Fruit fly (Drosophila melanogaster) whole organism, embryonic: Measurements from ENCODE around the gene cort.

Experiments used
- Blimp-1 ChIP-seq: fragments of 200-800 bp; sonication (Bioruptor generic); optimal IDR thresholded peaks from 3 replicates; lab custom pipeline; 2018; ENCODE audit warnings: missing biosample characterization, missing genetic modification characterization, mild to moderate bottlenecking, moderate library complexity, missing genetic modification reagents
- CG10209 ChIP-seq: fragments of 200-800 bp; sonication (Bioruptor generic); optimal IDR thresholded peaks from 3 replicates; lab custom pipeline; 2017; ENCODE audit warnings: missing biosample characterization, mild to moderate bottlenecking, missing genetic modification characterization, missing genetic modification reagents
- CG10431 ChIP-seq: fragments of 200-800 bp; sonication (Bioruptor generic); optimal IDR thresholded peaks from 3 replicates; lab custom pipeline; 2018; ENCODE audit warnings: missing biosample characterization, mild to moderate bottlenecking, missing genetic modification characterization
- CG10543 ChIP-seq: fragments of 200-800 bp; sonication (Bioruptor generic); optimal IDR thresholded peaks from 3 replicates; lab custom pipeline; 2017; ENCODE audit warnings: missing biosample characterization, mild to moderate bottlenecking, missing genetic modification characterization, moderate library complexity
- CG11398 ChIP-seq: fragments of 200-800 bp; sonication (Bioruptor generic); optimal IDR thresholded peaks from 2 replicates; lab custom pipeline; 2016; ENCODE audit warnings: missing biosample characterization, missing genetic modification characterization
- CG12391 ChIP-seq: fragments of 200-800 bp; sonication (Bioruptor generic); optimal IDR thresholded peaks from 3 replicates; lab custom pipeline; 2018; ENCODE audit warnings: missing biosample characterization, mild to moderate bottlenecking, missing genetic modification characterization, moderate library complexity
- CG13424 ChIP-seq: fragments of 200-800 bp; sonication (Bioruptor generic); optimal IDR thresholded peaks from 2 replicates; lab custom pipeline; 2019; ENCODE audit warnings: missing biosample characterization, mild to moderate bottlenecking, missing genetic modification characterization, moderate library complexity
- CG15479 ChIP-seq: fragments of 200-800 bp; sonication (Bioruptor generic); optimal IDR thresholded peaks from 3 replicates; lab custom pipeline; 2019; ENCODE audit warnings: missing biosample characterization, mild to moderate bottlenecking, missing genetic modification characterization, moderate library complexity
- CG2120 ChIP-seq: fragments of 200-800 bp; sonication (Bioruptor generic); optimal IDR thresholded peaks from 3 replicates; lab custom pipeline; 2016; ENCODE audit warnings: missing biosample characterization, missing genetic modification characterization
- CG31388 ChIP-seq: fragments of 200-800 bp; sonication (Bioruptor generic); optimal IDR thresholded peaks from 2 replicates; lab custom pipeline; 2016; ENCODE audit warnings: missing biosample characterization, missing genetic modification characterization
- CG3407 ChIP-seq: fragments of 200-800 bp; sonication (Bioruptor generic); optimal IDR thresholded peaks from 2 replicates; lab custom pipeline; 2018; ENCODE audit warnings: missing biosample characterization, mild to moderate bottlenecking, missing genetic modification characterization
- CG6791 ChIP-seq: fragments of 200-800 bp; sonication (Bioruptor generic); IDR thresholded peaks from 3 replicates; pipeline ENCODE4 v1.3.6; 2022; ENCODE audit warnings: missing biosample characterization, missing genetic modification characterization; ENCODE audit not compliant: partially characterized antibody
- CG7556 ChIP-seq: fragments of 200-800 bp; sonication (Bioruptor generic); optimal IDR thresholded peaks from 2 replicates; lab custom pipeline; 2017; ENCODE audit warnings: missing biosample characterization, mild to moderate bottlenecking, missing genetic modification characterization
- CG7839 ChIP-seq: fragments of 200-800 bp; sonication (Bioruptor generic); optimal IDR thresholded peaks from 3 replicates; lab custom pipeline; 2018; ENCODE audit warnings: missing biosample characterization, mild to moderate bottlenecking, missing genetic modification characterization, moderate library complexity
- CG7928 ChIP-seq: fragments of 200-800 bp; sonication (Bioruptor generic); optimal IDR thresholded peaks from 2 replicates; lab custom pipeline; 2017; ENCODE audit warnings: missing biosample characterization, mild to moderate bottlenecking, missing genetic modification characterization
- CG8478 ChIP-seq: fragments of >200 bp; optimal IDR thresholded peaks from 2 replicates; lab custom pipeline; 2018
- CoRest ChIP-seq: fragments of 200-800 bp; sonication (Bioruptor generic); optimal IDR thresholded peaks from 3 replicates; lab custom pipeline; 2018; ENCODE audit warnings: missing biosample characterization, mild to moderate bottlenecking, missing genetic modification characterization, moderate library complexity
- D ChIP-seq, 2 experiments: fragments of 200-800 bp in 1 of 2; fragments of >200 bp in 1 of 2; sonication (Bioruptor generic) in 1 of 2; optimal IDR thresholded peaks; 2 replicates in 1 of 2; 3 replicates in 1 of 2; lab custom pipeline; 2017; ENCODE audit warnings: mild to moderate bottlenecking in 1 of 2, missing biosample characterization in 1 of 2, missing genetic modification characterization in 1 of 2, missing genetic modification reagents in 1 of 2
- Dip3 ChIP-seq: fragments of 200-800 bp; sonication (Bioruptor generic); optimal IDR thresholded peaks from 3 replicates; lab custom pipeline; 2016; ENCODE audit warnings: missing biosample characterization, missing genetic modification characterization
- E2f1 ChIP-seq: fragments of 200-800 bp; sonication (Bioruptor generic); IDR thresholded peaks from 2 replicates; pipeline ENCODE4 v1.3.6; 2022; ENCODE audit warnings: missing biosample characterization, missing genetic modification characterization
- ERR ChIP-seq: fragments of 200-800 bp; sonication (Bioruptor generic); optimal IDR thresholded peaks from 2 replicates; lab custom pipeline; 2016; ENCODE audit warnings: missing biosample characterization, missing genetic modification characterization
- H15 ChIP-seq: fragments of 200-800 bp; sonication (Bioruptor generic); IDR thresholded peaks from 3 replicates; pipeline ENCODE4 v1.3.6; 2022; ENCODE audit warnings: missing biosample characterization, missing genetic modification characterization
- HLH54F ChIP-seq: fragments of 200-800 bp; sonication (Bioruptor generic); optimal IDR thresholded peaks from 3 replicates; lab custom pipeline; 2016; ENCODE audit warnings: missing biosample characterization, missing genetic modification characterization
- HmgZ ChIP-seq: fragments of 200-800 bp; sonication (Bioruptor generic); optimal IDR thresholded peaks from 2 replicates; lab custom pipeline; 2018; ENCODE audit warnings: missing biosample characterization, mild to moderate bottlenecking, missing genetic modification characterization
- Hr78 ChIP-seq, 2 experiments: fragments of 200-800 bp in 1 of 2; fragments of >200 bp in 1 of 2; sonication (Bioruptor generic) in 1 of 2; optimal IDR thresholded peaks; 2 replicates each; lab custom pipeline; 2017 to 2019; ENCODE audit warnings: missing biosample characterization in 2 of 2, missing genetic modification characterization in 2 of 2, mild to moderate bottlenecking in 1 of 2, moderate library complexity in 1 of 2
- Hsf ChIP-seq: fragments of 200-800 bp; sonication (Bioruptor generic); optimal IDR thresholded peaks from 3 replicates; lab custom pipeline; 2016; ENCODE audit warnings: missing biosample characterization, missing genetic modification characterization
- Oaz ChIP-seq: fragments of 200-800 bp; sonication (Bioruptor generic); IDR thresholded peaks from 2 replicates; pipeline ENCODE4 v1.3.6; 2022; ENCODE audit warnings: missing biosample characterization, missing genetic modification characterization
- Tbp ChIP-seq: fragments of >200 bp; optimal IDR thresholded peaks from 2 replicates; lab custom pipeline; 2018; ENCODE audit warnings: missing biosample characterization, missing genetic modification characterization
- Usf ChIP-seq: fragments of 200-800 bp; sonication (Bioruptor generic); optimal IDR thresholded peaks from 2 replicates; lab custom pipeline; 2017; ENCODE audit warnings: missing genotype, missing biosample characterization, missing genetic modification characterization
- ab ChIP-seq: fragments of 200-800 bp; sonication (Bioruptor generic); optimal IDR thresholded peaks from 2 replicates; lab custom pipeline; 2016; ENCODE audit warnings: missing biosample characterization, missing genetic modification characterization
- bsh ChIP-seq, 2 experiments: fragments of 200-800 bp; sonication (Bioruptor generic); optimal IDR thresholded peaks; 2 replicates each; lab custom pipeline; 2017 to 2018; ENCODE audit warnings: mild to moderate bottlenecking in 2 of 2, missing biosample characterization in 2 of 2, missing genetic modification characterization in 2 of 2, moderate library complexity in 1 of 2
- caup ChIP-seq: fragments of 200-800 bp; sonication (Bioruptor generic); optimal IDR thresholded peaks from 3 replicates; lab custom pipeline; 2017; ENCODE audit warnings: missing biosample characterization, mild to moderate bottlenecking, missing genetic modification characterization, moderate library complexity; ENCODE audit not compliant: severe bottlenecking
- disco-r ChIP-seq: fragments of 200-800 bp; sonication (Bioruptor generic); optimal IDR thresholded peaks from 2 replicates; lab custom pipeline; 2016; ENCODE audit warnings: missing biosample characterization, missing genetic modification characterization
- fd96Cb ChIP-seq: fragments of 200-800 bp; sonication (Bioruptor generic); optimal IDR thresholded peaks from 2 replicates; lab custom pipeline; 2018; ENCODE audit warnings: missing biosample characterization, mild to moderate bottlenecking, missing genetic modification characterization, moderate library complexity
- gcm2 ChIP-seq: fragments of 200-800 bp; sonication (Bioruptor generic); optimal IDR thresholded peaks from 2 replicates; lab custom pipeline; 2016; ENCODE audit warnings: missing biosample characterization, missing genetic modification characterization
- hkb ChIP-seq, 2 experiments: fragments of 200-800 bp in 1 of 2; fragments of >200 bp in 1 of 2; sonication (Bioruptor generic) in 1 of 2; IDR thresholded peaks in 1 of 2; optimal IDR thresholded peaks in 1 of 2; 2 replicates each; pipeline versions ENCODE4 v1.3.6 to Lab custom; 2017 to 2022; ENCODE audit warnings: missing biosample characterization in 1 of 2, missing genetic modification characterization in 1 of 2
- lab ChIP-seq: fragments of 200-800 bp; sonication (Bioruptor generic); optimal IDR thresholded peaks from 3 replicates; lab custom pipeline; 2017; ENCODE audit warnings: missing biosample characterization, missing genetic modification characterization, mild to moderate bottlenecking, moderate library complexity, missing genetic modification reagents
- maf-S ChIP-seq: fragments of 200-800 bp; sonication (Bioruptor generic); optimal IDR thresholded peaks from 2 replicates; lab custom pipeline; 2016; ENCODE audit warnings: missing biosample characterization, missing genetic modification characterization
- mld ChIP-seq: fragments of 200-800 bp; sonication (Bioruptor generic); IDR thresholded peaks from 3 replicates; pipeline ENCODE4 v1.3.6; 2022; ENCODE audit warnings: missing biosample characterization, missing genetic modification characterization; ENCODE audit not compliant: partially characterized antibody
- nau ChIP-seq: fragments of 200-800 bp; sonication (Bioruptor generic); optimal IDR thresholded peaks from 3 replicates; lab custom pipeline; 2017; ENCODE audit warnings: missing biosample characterization, mild to moderate bottlenecking, missing genetic modification characterization, missing genetic modification reagents
- prd ChIP-seq, 3 experiments: fragments of >200 bp in 2 of 3; fragments of 200-800 bp in 1 of 3; sonication (Bioruptor generic) in 1 of 3; optimal IDR thresholded peaks in 2 of 3; IDR thresholded peaks in 1 of 3; 2 replicates in 2 of 3; 3 replicates in 1 of 3; pipeline versions ENCODE4 v1.3.6 to Lab custom; 2017 to 2022; ENCODE audit warnings: missing biosample characterization in 1 of 3, missing genetic modification characterization in 1 of 3
- pum ChIP-seq: fragments of 200-800 bp; sonication (Bioruptor generic); optimal IDR thresholded peaks from 2 replicates; lab custom pipeline; 2016; ENCODE audit warnings: missing biosample characterization, missing genetic modification characterization
- rib ChIP-seq: fragments of 200-800 bp; sonication (Bioruptor generic); IDR thresholded peaks from 2 replicates; pipeline ENCODE4 v1.3.6; 2022; ENCODE audit warnings: missing biosample characterization, missing genetic modification characterization
- sna ChIP-seq: fragments of 200-800 bp; sonication (Bioruptor generic); IDR thresholded peaks from 2 replicates; pipeline ENCODE4 v1.3.6; 2022; ENCODE audit warnings: missing biosample characterization, missing genetic modification characterization; ENCODE audit not compliant: partially characterized antibody
- stc ChIP-seq: fragments of 200-800 bp; sonication (Bioruptor generic); IDR thresholded peaks from 2 replicates; pipeline ENCODE4 v1.3.6; 2022; ENCODE audit warnings: missing biosample characterization, missing genetic modification characterization
- tgo ChIP-seq: fragments of 200-800 bp; sonication (Bioruptor generic); IDR thresholded peaks from 3 replicates; pipeline ENCODE4 v1.3.6; 2022; ENCODE audit warnings: missing biosample characterization, missing genetic modification characterization
- tio ChIP-seq: fragments of 200-800 bp; sonication (Bioruptor generic); optimal IDR thresholded peaks from 2 replicates; lab custom pipeline; 2017; ENCODE audit warnings: missing biosample characterization, missing genetic modification characterization, inconsistent platforms
- zfh2 ChIP-seq: fragments of 200-800 bp; sonication (Bioruptor generic); optimal IDR thresholded peaks from 2 replicates; lab custom pipeline; 2016; ENCODE audit warnings: missing biosample characterization, missing genetic modification characterization

Gene cort

DNA sequence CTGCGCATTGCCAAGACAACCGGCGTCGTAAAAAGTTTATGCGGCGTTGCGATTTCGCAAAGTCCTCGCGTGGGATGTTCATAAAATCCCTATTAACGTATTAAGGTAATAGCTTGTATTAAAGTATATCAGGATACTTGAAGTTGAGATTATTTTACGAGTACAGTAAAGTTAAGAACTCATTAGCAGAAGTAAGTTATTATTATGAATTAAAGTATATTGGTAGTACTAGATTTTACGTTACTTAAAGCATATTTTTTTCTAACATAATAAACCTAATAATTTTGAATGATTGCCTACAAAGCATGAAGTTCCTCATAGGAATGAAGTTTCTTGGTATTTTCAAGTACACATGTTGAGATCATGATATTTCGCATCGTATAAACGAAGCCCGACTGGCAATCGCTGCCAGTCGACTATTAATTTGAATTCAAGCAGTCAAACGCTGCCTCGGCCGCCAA lies 17.4 kb upstream of the cort start (continued):
- TF ChIP-seq nau (GFP tag; lab: Kevin White, UChicago) (no peak), Oaz (GFP tag; lab: Robert Waterston, UW) (no peak), fd96Cb (peak; percentile 46), CG6791 (GFP tag; lab: Robert Waterston, UW) (no peak), HLH54F (GFP tag; lab: Kevin White, UChicago) (no peak), zfh2 (peak; percentile 0), CG10209 (peak; percentile 48), CG31388 (GFP tag; lab: Kevin White, UChicago) (no peak), CG10543 (GFP tag; lab: Kevin White, UChicago) (no peak), CG13424 (tag; lab: Kevin White, UChicago) (peak; percentile 75), Usf (GFP tag; lab: Kevin White, UChicago) (no peak), mld (GFP tag; lab: Robert Waterston, UW) (no peak), Hr78 (GFP tag; optimal IDR thresholded peaks at IDR 0.05; lab: Kevin White, UChicago) (peak in 1 of 2 experiments; percentile 22), CG7839 (tag; lab: Kevin White, UChicago) (peak; percentile 71), Tbp (GFP tag; lab: Kevin White, UChicago) (no peak), CG7928 (GFP tag; lab: Kevin White, UChicago) (no peak), CG15479 (GFP tag; lab: Kevin White, UChicago) (no peak), CG8478 (lab: Kevin White, UChicago) (no peak), CG3407 (no peak), H15 (GFP tag; lab: Robert Waterston, UW) (no peak), stc (GFP tag; lab: Robert Waterston, UW) (no peak), rib (GFP tag; lab: Robert Waterston, UW) (no peak), Blimp-1 (GFP tag; lab: Kevin White, UChicago) (peak; percentile 29), D (optimal IDR thresholded peaks at IDR 0.05; lab: Kevin White, UChicago) (no peak), D (GFP tag; optimal IDR thresholded peaks at IDR 0.05; lab: Kevin White, UChicago) (peak; percentile 70), E2f1 (GFP tag; lab: Robert Waterston, UW) (0 out of 2 replicates have a peak, but pooled peaks have one; percentile 10), ab (no peak), caup (GFP tag; lab: Kevin White, UChicago) (peak; percentile 11), tio (peak; percentile 54), tgo (no peak), HmgZ (tag; lab: Kevin White, UChicago) (peak; percentile 5), Dip3 (GFP tag; lab: Kevin White, UChicago) (no peak), CoRest (tag; lab: Kevin White, UChicago) (peak; percentile 71), CG10431 (GFP tag; lab: Kevin White, UChicago) (peak; percentile 10), CG2120 (GFP tag; lab: Kevin White, UChicago) (peak; percentile 27), gcm2 (GFP tag; lab: Kevin White, UChicago) (no peak), ERR (no peak), disco-r (no peak), CG12391 (tag; lab: Kevin White, UChicago) (peak; percentile 63), pum (no peak), Hsf (peak; percentile 21), maf-S (GFP tag; lab: Kevin White, UChicago) (no peak), hkb (optimal IDR thresholded peaks at IDR 0.05; lab: Kevin White, UChicago) (no peak), hkb (GFP tag; IDR thresholded peaks at IDR 0.05; lab: Robert Waterston, UW) (0 out of 2 replicates have a peak, but pooled peaks have one; percentile 9), CG7556 (peak; percentile 82), bsh (GFP tag; optimal IDR thresholded peaks at IDR 0.05; lab: Kevin White, UChicago) (peak; percentile 47 to 58), prd (optimal IDR thresholded peaks at IDR 0.05; lab: Kevin White, UChicago) (no peak), prd (GFP tag; IDR thresholded peaks at IDR 0.05; lab: Robert Waterston, UW) (0 out of 3 replicates have a peak, but pooled peaks have one; percentile 23), lab (peak; percentile 9), CG11398 (GFP tag; lab: Kevin White, UChicago) (no peak), sna (GFP tag; lab: Robert Waterston, UW) (no peak)
